Worm (Caenorhabditis elegans) whole organism, L3 larva: ENCODE measurements around the gene bgal-1.

Experiments used
- ama-1 ChIP-seq: fragments of 150-350 bp; optimal IDR thresholded peaks from 2 replicates; lab custom pipeline; 2018
- egl-5 ChIP-seq: fragments of 150-350 bp; optimal IDR thresholded peaks from 2 replicates; lab custom pipeline; 2017; ENCODE audit warnings: missing biosample characterization, missing genetic modification reagents, missing genetic modification characterization, inconsistent platforms
- elt-1 ChIP-seq: fragments of 150-350 bp; optimal IDR thresholded peaks from 2 replicates; lab custom pipeline; 2014; ENCODE audit warnings: missing biosample characterization, missing genetic modification characterization
- fos-1 ChIP-seq: fragments of 150-350 bp; optimal IDR thresholded peaks from 2 replicates; lab custom pipeline; 2014; ENCODE audit warnings: missing biosample characterization, missing genetic modification characterization
- lsy-12 ChIP-seq: sonication (generic microtip); optimal IDR thresholded peaks from 2 replicates; lab custom pipeline; 2016; ENCODE audit warnings: mild to moderate bottlenecking, missing genetic modification characterization, missing compliant biosample characterization
- nhr-77 ChIP-seq: fragments of 150-350 bp; optimal IDR thresholded peaks from 2 replicates; lab custom pipeline; 2014; ENCODE audit warnings: missing biosample characterization, missing genetic modification characterization
- pha-4 ChIP-seq: fragments of 150-350 bp; optimal IDR thresholded peaks from 2 replicates; lab custom pipeline; 2014; ENCODE audit warnings: missing biosample characterization, missing genetic modification reagents, missing genetic modification characterization
- skn-1 ChIP-seq: fragments of 150-350 bp; optimal IDR thresholded peaks from 2 replicates; lab custom pipeline; 2014; ENCODE audit warnings: missing biosample characterization, missing genetic modification characterization
- snpc-4 ChIP-seq: fragments of 150-350 bp; optimal IDR thresholded peaks from 2 replicates; lab custom pipeline; 2014; ENCODE audit warnings: missing biosample characterization, missing genetic modification characterization
- unc-62 ChIP-seq: fragments of 150-350 bp; sonication (generic microtip); optimal IDR thresholded peaks from 4 replicates; lab custom pipeline; 2014; ENCODE audit warnings: missing biosample characterization, missing genetic modification reagents, missing genetic modification characterization

ce11 chrV:11254980-11255379 lies 29.2 kb upstream of the bgal-1 start, which contains the start of gene srsx-31:
- TF ChIP-seq ama-1 (lab: Kevin White, UChicago) = no peak
- no peak for TF ChIP-seq nhr-77
- TF ChIP-seq egl-5 = no peak
- no peak for TF ChIP-seq lsy-12 (tag; lab: Kevin White, UChicago)
- no peak for TF ChIP-seq unc-62 (GFP tag; lab: Kevin White, UChicago)
- TF ChIP-seq elt-1 (tag; lab: Kevin White, UChicago) = no peak
- TF ChIP-seq pha-4 (tag; lab: Kevin White, UChicago) = no peak
- TF ChIP-seq snpc-4 = no peak
- TF ChIP-seq fos-1 = no peak
- TF ChIP-seq skn-1 (tag; lab: Kevin White, UChicago) = no peak
